Worm (Caenorhabditis elegans) whole organism, L1 larva: Measurements from ENCODE around the gene M02B1.3.
"Not testable (repeated sequence)": the region's sequence is repeated elsewhere in the genome, so short reads cannot be mapped to it uniquely, and the experiment has no call there.

Experiments used
- C34B4.2 ChIP-seq: sonication (generic microtip); optimal IDR thresholded peaks from 2 replicates; lab custom pipeline; 2017; ENCODE audit warnings: mild to moderate bottlenecking, missing genetic modification characterization, missing compliant biosample characterization
- Y116A8C.19 ChIP-seq: sonication (generic microtip); optimal IDR thresholded peaks from 2 replicates; lab custom pipeline; 2016; ENCODE audit warnings: missing compliant biosample characterization, missing genetic modification characterization, borderline replicate concordance
- ama-1 ChIP-seq: fragments of 150-350 bp; optimal IDR thresholded peaks from 2 replicates; lab custom pipeline; 2014
- ceh-63 ChIP-seq: fragments of 200-800 bp; sonication (Bioruptor generic); optimal IDR thresholded peaks from 2 replicates; lab custom pipeline; 2018; ENCODE audit warnings: mild to moderate bottlenecking, missing genetic modification characterization, missing compliant biosample characterization
- ceh-8 ChIP-seq: fragments of 200-800 bp; sonication (Bioruptor generic); optimal IDR thresholded peaks from 2 replicates; lab custom pipeline; 2018; ENCODE audit warnings: mild to moderate bottlenecking, missing genetic modification characterization, moderate library complexity, missing compliant biosample characterization
- ceh-82 ChIP-seq, 3 experiments: fragments of 150-350 bp in 1 of 3; sonication (generic microtip) in 2 of 3; optimal IDR thresholded peaks; 2 replicates each; lab custom pipeline; 2014 to 2017; ENCODE audit warnings: missing biosample characterization in 3 of 3, missing genetic modification characterization in 3 of 3
- ceh-88 ChIP-seq: fragments of 200-800 bp; sonication (Bioruptor generic); IDR thresholded peaks from 2 replicates; pipeline ENCODE4 v1.3.6; 2022; ENCODE audit warnings: missing genetic modification characterization, missing compliant biosample characterization
- ceh-90 ChIP-seq: sonication (generic microtip); optimal IDR thresholded peaks from 2 replicates; lab custom pipeline; 2016; ENCODE audit warnings: missing genetic modification characterization, missing compliant biosample characterization
- dsc-1 ChIP-seq: sonication (generic microtip); optimal IDR thresholded peaks from 2 replicates; lab custom pipeline; 2016; ENCODE audit warnings: mild to moderate bottlenecking, missing genetic modification characterization, missing compliant biosample characterization
- efl-1 ChIP-seq, 4 experiments: fragments of 150-350 bp; optimal IDR thresholded peaks in 3 of 4; peaks in 1 of 4; 1 replicate in 1 of 4; 2 replicates in 3 of 4; lab custom pipeline; 2014; ENCODE audit warnings: missing biosample characterization in 2 of 4, missing genetic modification characterization in 2 of 4, missing genetic modification reagents in 2 of 4
- efl-3 ChIP-seq: fragments of 200-800 bp; sonication (Bioruptor generic); optimal IDR thresholded peaks from 2 replicates; lab custom pipeline; 2018; ENCODE audit warnings: mild to moderate bottlenecking, missing genetic modification characterization, missing compliant biosample characterization
- elt-2 ChIP-seq: sonication (generic microtip); optimal IDR thresholded peaks from 2 replicates; lab custom pipeline; 2016; ENCODE audit warnings: missing genetic modification characterization, mild to moderate bottlenecking, inconsistent platforms, missing compliant biosample characterization, missing genetic modification reagents
- elt-3 ChIP-seq, 6 experiments: fragments of 150-350 bp in 1 of 6; sonication (generic microtip); optimal IDR thresholded peaks; 2 replicates each; lab custom pipeline; 2017 to 2018; ENCODE audit warnings: missing biosample characterization in 6 of 6, missing genetic modification characterization in 6 of 6, inconsistent platforms in 1 of 6
- ets-5 ChIP-seq: fragments of 200-800 bp; sonication (Bioruptor generic); IDR thresholded peaks from 2 replicates; pipeline ENCODE4 v1.3.6; 2022; ENCODE audit warnings: missing genetic modification characterization, missing compliant biosample characterization
- fkh-10 ChIP-seq: sonication (generic microtip); optimal IDR thresholded peaks from 2 replicates; lab custom pipeline; 2017; ENCODE audit warnings: missing biosample characterization, missing genetic modification reagents, missing genetic modification characterization
- hlh-17 ChIP-seq: fragments of 200-800 bp; sonication (Bioruptor generic); optimal IDR thresholded peaks from 2 replicates; lab custom pipeline; 2018; ENCODE audit warnings: missing genetic modification characterization, mild to moderate bottlenecking, missing compliant biosample characterization, moderate library complexity, borderline replicate concordance
- hpl-2 ChIP-seq: fragments of 150-350 bp; optimal IDR thresholded peaks from 2 replicates; lab custom pipeline; 2014; ENCODE audit warnings: missing biosample characterization, missing genetic modification reagents, missing genetic modification characterization
- isw-1 ChIP-seq: fragments of 200-800 bp; sonication (Bioruptor generic); IDR thresholded peaks from 2 replicates; pipeline ENCODE4 v1.3.6; 2022; ENCODE audit warnings: missing genetic modification characterization, missing compliant biosample characterization
- lir-3 ChIP-seq: sonication (generic microtip); optimal IDR thresholded peaks from 2 replicates; lab custom pipeline; 2016; ENCODE audit warnings: mild to moderate bottlenecking, missing genetic modification characterization, moderate library complexity, missing compliant biosample characterization; ENCODE audit not compliant: poor library complexity
- mab-9 ChIP-seq: fragments of 200-800 bp; sonication (Bioruptor generic); IDR thresholded peaks from 2 replicates; pipeline ENCODE4 v1.3.6; 2022; ENCODE audit warnings: missing genetic modification reagents, missing genetic modification characterization, missing compliant biosample characterization
- mdl-1 ChIP-seq, 2 experiments: fragments of 150-350 bp; optimal IDR thresholded peaks; 2 replicates each; lab custom pipeline; 2014 to 2017; ENCODE audit warnings: missing biosample characterization in 2 of 2, missing genetic modification characterization in 2 of 2, inconsistent platforms in 1 of 2
- nhr-20 ChIP-seq: sonication (generic microtip); optimal IDR thresholded peaks from 2 replicates; lab custom pipeline; 2016; ENCODE audit warnings: mild to moderate bottlenecking, missing genetic modification characterization, missing compliant biosample characterization
- nhr-237 ChIP-seq: fragments of 150-350 bp; optimal IDR thresholded peaks from 2 replicates; lab custom pipeline; 2014; ENCODE audit warnings: missing biosample characterization, missing genetic modification characterization
- nhr-47 ChIP-seq: sonication (generic microtip); optimal IDR thresholded peaks from 2 replicates; lab custom pipeline; 2016; ENCODE audit warnings: mild to moderate bottlenecking, missing genetic modification characterization, moderate library complexity, missing compliant biosample characterization
- nhr-71 ChIP-seq: sonication (generic microtip); optimal IDR thresholded peaks from 2 replicates; lab custom pipeline; 2016; ENCODE audit warnings: mild to moderate bottlenecking, missing genetic modification characterization, moderate library complexity, missing compliant biosample characterization
- nhr-76 ChIP-seq: sonication (generic microtip); optimal IDR thresholded peaks from 2 replicates; lab custom pipeline; 2017; ENCODE audit warnings: missing biosample characterization, missing genetic modification characterization
- nhr-77 ChIP-seq: fragments of 150-350 bp; optimal IDR thresholded peaks from 2 replicates; lab custom pipeline; 2014; ENCODE audit warnings: missing biosample characterization, missing genetic modification characterization
- nhr-90 ChIP-seq: sonication (generic microtip); optimal IDR thresholded peaks from 2 replicates; lab custom pipeline; 2016; ENCODE audit warnings: mild to moderate bottlenecking, missing genetic modification characterization, missing compliant biosample characterization; ENCODE audit not compliant: poor library complexity
- pag-3 ChIP-seq: sonication (generic microtip); optimal IDR thresholded peaks from 2 replicates; lab custom pipeline; 2017; ENCODE audit warnings: missing genetic modification characterization, mild to moderate bottlenecking, missing compliant biosample characterization, antibody characterized with exemption, borderline replicate concordance; ENCODE audit not compliant: insufficient read depth
- pqm-1 ChIP-seq: sonication (generic microtip); optimal IDR thresholded peaks from 3 replicates; lab custom pipeline; 2017; ENCODE audit warnings: missing biosample characterization, missing genetic modification characterization
- rnt-1 ChIP-seq: sonication (generic microtip); optimal IDR thresholded peaks from 2 replicates; lab custom pipeline; 2016; ENCODE audit warnings: mild to moderate bottlenecking, missing genetic modification characterization, moderate library complexity, missing compliant biosample characterization
- snpc-4 ChIP-seq: fragments of 150-350 bp; optimal IDR thresholded peaks from 2 replicates; lab custom pipeline; 2014; ENCODE audit warnings: missing biosample characterization, missing genetic modification characterization
- sup-37 ChIP-seq: fragments of 200-800 bp; sonication (Bioruptor generic); optimal IDR thresholded peaks from 2 replicates; lab custom pipeline; 2018; ENCODE audit warnings: mild to moderate bottlenecking, missing genetic modification characterization, missing compliant biosample characterization
- tbx-2 ChIP-seq: sonication (generic microtip); optimal IDR thresholded peaks from 2 replicates; lab custom pipeline; 2016; ENCODE audit warnings: missing genetic modification characterization, missing compliant biosample characterization
- tlp-1 ChIP-seq: fragments of 150-350 bp; optimal IDR thresholded peaks from 2 replicates; lab custom pipeline; 2014; ENCODE audit warnings: missing biosample characterization, missing genetic modification characterization
- unc-130 ChIP-seq: fragments of 150-350 bp; optimal IDR thresholded peaks from 2 replicates; lab custom pipeline; 2017; ENCODE audit warnings: missing biosample characterization, missing genetic modification characterization, inconsistent platforms
- unc-62 ChIP-seq: fragments of 150-350 bp; optimal IDR thresholded peaks from 2 replicates; lab custom pipeline; 2014; ENCODE audit warnings: missing biosample characterization, missing genetic modification reagents, missing genetic modification characterization
- unc-86 ChIP-seq: sonication (generic microtip); optimal IDR thresholded peaks from 2 replicates; lab custom pipeline; 2016; ENCODE audit warnings: missing genetic modification characterization, missing compliant biosample characterization
- ztf-4 ChIP-seq: fragments of 150-350 bp; optimal IDR thresholded peaks from 2 replicates; lab custom pipeline; 2014; ENCODE audit warnings: missing biosample characterization, missing genetic modification characterization

The M02B1.3 gene

ce11 chrIV:12871445-12871947 is 35.2 kb downstream of the M02B1.3 start, which contains the start of gene clec-187:
Gene clec-187, minus strand, starts transcription at chrIV:12871495.
- no peak for TF ChIP-seq unc-62
- peak; percentile 73 for TF ChIP-seq elt-2 (tag; lab: Kevin White, UChicago)
- TF ChIP-seq, all 84 proteins: peak for 1

ce11 chrIV:12875260-12875659 is 39.0 kb downstream of the M02B1.3 start, which contains the start of gene ZK896.1:
Gene ZK896.1, minus strand, starts transcription at chrIV:12875360.
- not testable (repeated sequence) for TF ChIP-seq ztf-4 (tag; lab: Kevin White, UChicago); efl-1 (optimal IDR thresholded peaks at IDR 0.05; lab: Kevin White, UChicago); efl-1 (GFP tag; optimal IDR thresholded peaks at IDR 0.05 in 1 of 2; lab: Kevin White, UChicago); pqm-1 (tag; lab: Kevin White, UChicago)

- TF ChIP-seq pqm-1 (tag; lab: Kevin White, UChicago), result no peak
- peak; percentile 49 for TF ChIP-seq elt-2 (tag; lab: Kevin White, UChicago)
Measured at ce11 chrIV:12876558-12876957, 40.2 kb downstream of the M02B1.3 start.

- TF ChIP-seq elt-2 (tag; lab: Kevin White, UChicago) (peak; percentile 78), snpc-4 (tag; lab: Kevin White, UChicago) (no peak), dsc-1 (tag; lab: Kevin White, UChicago) (no peak), nhr-20 (tag; lab: Kevin White, UChicago) (peak; percentile 4), isw-1 (GFP tag; lab: Robert Waterston, UW) (no peak), efl-1 (optimal IDR thresholded peaks at IDR 0.05; lab: Kevin White, UChicago) (no peak), efl-1 (GFP tag; optimal IDR thresholded peaks at IDR 0.05 in 1 of 2; lab: Kevin White, UChicago) (peak in 1 of 2 experiments; percentile 38), tbx-2 (tag; lab: Kevin White, UChicago) (no peak)
Measured at ce11 chrIV:12879557-12879956, 43.2 kb downstream of the M02B1.3 start, which contains the start of gene ZK896.5. Gene ZK896.5, minus strand, starts transcription at chrIV:12879645.

ce11 chrIV:12883190-12883589 is 46.9 kb downstream of the M02B1.3 start, which contains the start of gene ZK896.4:
Gene ZK896.4, minus strand, starts transcription at chrIV:12883290.
- TF ChIP-seq elt-2 (tag; lab: Kevin White, UChicago) (no peak), dsc-1 (tag; lab: Kevin White, UChicago) (no peak), nhr-76 (tag; lab: Kevin White, UChicago) (no peak), pqm-1 (tag; lab: Kevin White, UChicago) (no peak), hlh-17 (GFP tag; lab: Kevin White, UChicago) (no peak), nhr-71 (tag; lab: Kevin White, UChicago) (no peak), nhr-77 (no peak), ceh-90 (tag; lab: Kevin White, UChicago) (no peak), mab-9 (GFP tag; lab: Robert Waterston, UW) (no peak), mdl-1 (tag; optimal IDR thresholded peaks at IDR 0.05; lab: Kevin White, UChicago) (no peak), Y116A8C.19 (tag; lab: Kevin White, UChicago) (no peak), ceh-88 (GFP tag; lab: Robert Waterston, UW) (no peak), unc-86 (tag; lab: Kevin White, UChicago) (no peak), nhr-20 (tag; lab: Kevin White, UChicago) (no peak), lir-3 (no peak), sup-37 (GFP tag; lab: Kevin White, UChicago) (no peak), efl-3 (GFP tag; lab: Kevin White, UChicago) (no peak), C34B4.2 (tag; lab: Kevin White, UChicago) (no peak)
- TF ChIP-seq, all 84 proteins: peak for 0

- TF ChIP-seq ceh-82 (tag; optimal IDR thresholded peaks at IDR 0.05; lab: Kevin White, UChicago) (no peak), ets-5 (GFP tag; lab: Robert Waterston, UW) (no peak), nhr-90 (tag; lab: Kevin White, UChicago) (no peak), tbx-2 (tag; lab: Kevin White, UChicago) (no peak), nhr-237 (tag; lab: Kevin White, UChicago) (no peak), tlp-1 (tag; lab: Kevin White, UChicago) (no peak), ceh-8 (no peak), nhr-47 (no peak), fkh-10 (GFP tag; lab: Kevin White, UChicago) (no peak), hpl-2 (GFP tag; lab: Kevin White, UChicago) (no peak), rnt-1 (tag; lab: Kevin White, UChicago) (no peak), pag-3 (tag; lab: Kevin White, UChicago) (no peak), lir-3 (no peak), ama-1 (lab: Kevin White, UChicago) (no peak), pqm-1 (tag; lab: Kevin White, UChicago) (no peak), sup-37 (GFP tag; lab: Kevin White, UChicago) (no peak), elt-3 (tag; optimal IDR thresholded peaks at IDR 0.05; lab: Kevin White, UChicago) (no peak), unc-130 (tag; lab: Kevin White, UChicago) (no peak), ceh-63 (GFP tag; lab: Kevin White, UChicago) (no peak)
Measured at ce11 chrIV:12886012-12886411, 49.7 kb downstream of the M02B1.3 start.
